Worm (Caenorhabditis elegans) whole organism, mixed stage, embryonic: ENCODE measurements around the gene gpa-12.

Source experiments
- elt-3 ChIP-seq: fragments of 150-350 bp; optimal IDR thresholded peaks from 2 replicates; lab custom pipeline; 2014; ENCODE audit warnings: missing biosample characterization, missing genetic modification characterization
- lin-32 ChIP-seq: fragments of 200-800 bp; sonication (Bioruptor generic); optimal IDR thresholded peaks from 2 replicates; lab custom pipeline; 2018; ENCODE audit warnings: mild to moderate bottlenecking, missing genetic modification characterization, missing compliant biosample characterization
- snpc-4 ChIP-seq: fragments of 150-350 bp; optimal IDR thresholded peaks from 2 replicates; lab custom pipeline; 2014; ENCODE audit warnings: missing biosample characterization, missing genetic modification characterization
- unc-39 ChIP-seq: fragments of 150-350 bp; optimal IDR thresholded peaks from 2 replicates; lab custom pipeline; 2014; ENCODE audit warnings: missing biosample characterization, missing genetic modification characterization
- unc-62 ChIP-seq: fragments of 150-350 bp; optimal IDR thresholded peaks from 2 replicates; lab custom pipeline; 2014; ENCODE audit warnings: missing biosample characterization, missing genetic modification reagents, missing genetic modification characterization

DNA sequence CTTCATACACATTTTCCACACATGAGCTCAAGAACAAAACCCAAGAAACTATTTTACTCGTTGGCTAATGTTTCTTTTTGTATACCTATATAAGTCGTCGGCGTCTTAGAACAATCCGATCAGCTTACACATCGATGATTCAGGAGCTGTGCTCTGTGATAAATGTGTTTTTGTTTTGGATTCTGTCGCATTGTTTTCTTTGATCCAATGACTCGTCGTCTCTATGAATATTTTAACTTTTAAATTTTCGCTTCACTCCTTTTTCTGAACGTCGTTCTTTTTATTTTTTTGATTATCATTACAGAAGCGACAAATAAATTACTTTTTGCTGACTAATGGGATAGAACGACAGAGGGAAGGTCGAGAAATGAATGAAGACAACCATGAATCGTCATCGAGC is 48.0 kb downstream of the gpa-12 start, which contains the start of gene B0416.3:
- TF ChIP-seq snpc-4, result no peak
- TF ChIP-seq unc-62 (GFP tag; lab: Kevin White, UChicago), result no peak
- TF ChIP-seq elt-3, result no peak
- TF ChIP-seq unc-39, result no peak
- TF ChIP-seq lin-32, result no peak
